Fruit fly (Drosophila melanogaster) whole organism, wandering third instar larva: ENCODE measurements around the gene CG14036.
A peak's percentile ranks its signal among the peaks of the same experiment; 100 is the strongest.

Experiments used
- CG32264 ChIP-seq: fragments of 200-800 bp; sonication (Bioruptor generic); optimal IDR thresholded peaks from 2 replicates; lab custom pipeline; 2016; ENCODE audit warnings: missing biosample characterization, missing genetic modification characterization
- CG9705 ChIP-seq: fragments of 200-800 bp; sonication (Bioruptor generic); optimal IDR thresholded peaks from 2 replicates; lab custom pipeline; 2018; ENCODE audit warnings: missing biosample characterization, mild to moderate bottlenecking, missing genetic modification characterization
- CrebA ChIP-seq: fragments of 200-800 bp; sonication (Bioruptor generic); optimal IDR thresholded peaks from 2 replicates; lab custom pipeline; 2016; ENCODE audit warnings: missing biosample characterization, mild to moderate bottlenecking, missing genetic modification characterization, borderline replicate concordance
- Dif ChIP-seq: fragments of 200-275, 200-300 bp; sonication (Bioruptor generic); optimal IDR thresholded peaks from 2 replicates; lab custom pipeline; 2018; ENCODE audit warnings: missing biosample characterization, missing genetic modification characterization; ENCODE audit not compliant: partially characterized antibody
- GATAd ChIP-seq: sonication (Bioruptor generic); optimal IDR thresholded peaks from 2 replicates; lab custom pipeline; 2016; ENCODE audit warnings: missing biosample characterization, missing genetic modification characterization
- HLH106 ChIP-seq: fragments of 200-800 bp; optimal IDR thresholded peaks from 3 replicates; lab custom pipeline; 2019; ENCODE audit warnings: missing biosample characterization, mild to moderate bottlenecking, missing genetic modification characterization, moderate library complexity
- Hnf4 ChIP-seq: fragments of 200-800 bp; sonication (Bioruptor generic); optimal IDR thresholded peaks from 2 replicates; lab custom pipeline; 2016; ENCODE audit warnings: missing biosample characterization, mild to moderate bottlenecking, missing genetic modification characterization
- Hr83 ChIP-seq: fragments of 200-300 bp; sonication (Bioruptor generic); optimal IDR thresholded peaks from 2 replicates; lab custom pipeline; 2016; ENCODE audit warnings: missing biosample characterization, mild to moderate bottlenecking, missing genetic modification characterization, moderate library complexity; ENCODE audit not compliant: poor library complexity, severe bottlenecking
- Mio ChIP-seq: sonication (Bioruptor generic); optimal IDR thresholded peaks from 2 replicates; lab custom pipeline; 2016; ENCODE audit warnings: missing biosample characterization, missing genetic modification characterization
- Myc ChIP-seq: fragments of >200 bp; optimal IDR thresholded peaks from 2 replicates; lab custom pipeline; 2017
- Rel ChIP-seq, 2 experiments: fragments of 200-800 bp; sonication (Bioruptor generic) in 1 of 2; optimal IDR thresholded peaks; 2 replicates in 1 of 2; 3 replicates in 1 of 2; lab custom pipeline; 2016 to 2019; ENCODE audit warnings: mild to moderate bottlenecking in 2 of 2, missing biosample characterization in 2 of 2, missing genetic modification characterization in 2 of 2, moderate library complexity in 1 of 2
- Sp1 ChIP-seq: fragments of 200-800 bp; sonication (Bioruptor generic); optimal IDR thresholded peaks from 3 replicates; lab custom pipeline; 2019; ENCODE audit warnings: missing biosample characterization, mild to moderate bottlenecking, missing genetic modification characterization, moderate library complexity
- Vsx2 ChIP-seq: fragments of 200-300, 225-300 bp; sonication (Bioruptor generic); optimal IDR thresholded peaks from 2 replicates; lab custom pipeline; 2018; ENCODE audit warnings: missing biosample characterization, missing genetic modification characterization; ENCODE audit not compliant: partially characterized antibody
- br ChIP-seq: fragments of 200-800 bp; sonication (Bioruptor generic); optimal IDR thresholded peaks from 2 replicates; lab custom pipeline; 2016; ENCODE audit warnings: missing biosample characterization, missing genetic modification characterization
- brk ChIP-seq: fragments of 200-800 bp; sonication (Bioruptor generic); optimal IDR thresholded peaks from 2 replicates; lab custom pipeline; 2016; ENCODE audit warnings: missing biosample characterization, mild to moderate bottlenecking, missing genetic modification characterization
- dl ChIP-seq, 2 experiments: fragments of 175-275, 200-275 bp in 1 of 2; fragments of 200-275 bp in 1 of 2; sonication (Bioruptor generic); optimal IDR thresholded peaks; lab custom pipeline; 2018; ENCODE audit warnings: mild to moderate bottlenecking in 2 of 2, missing biosample characterization in 2 of 2, missing genetic modification characterization in 2 of 2, moderate library complexity in 2 of 2; ENCODE audit not compliant: partially characterized antibody in 2 of 2, insufficient read depth in 1 of 2
- dmrt93B ChIP-seq: fragments of 200-800 bp; sonication (Bioruptor generic); optimal IDR thresholded peaks from 2 replicates; lab custom pipeline; 2018; ENCODE audit warnings: missing biosample characterization, mild to moderate bottlenecking, missing genetic modification characterization
- ey ChIP-seq: fragments of 200-800 bp; sonication (Bioruptor generic); optimal IDR thresholded peaks from 2 replicates; lab custom pipeline; 2016; ENCODE audit warnings: missing biosample characterization, missing genetic modification characterization
- foxo ChIP-seq, 2 experiments: fragments of 200-800 bp; sonication (Bioruptor generic); optimal IDR thresholded peaks; 2 replicates in 1 of 2; 3 replicates in 1 of 2; lab custom pipeline; 2016 to 2017; ENCODE audit warnings: missing biosample characterization in 2 of 2, missing genetic modification characterization in 2 of 2
- h ChIP-seq: fragments of 200-800 bp; sonication (Bioruptor generic); optimal IDR thresholded peaks from 3 replicates; lab custom pipeline; 2016; ENCODE audit warnings: missing biosample characterization, mild to moderate bottlenecking, missing genetic modification characterization
- lola ChIP-seq: fragments of >200 bp; optimal IDR thresholded peaks from 2 replicates; lab custom pipeline; 2017; ENCODE audit warnings: missing biosample characterization, missing genetic modification characterization
- rgr ChIP-seq: fragments of 200-800 bp; sonication (Bioruptor generic); optimal IDR thresholded peaks from 3 replicates; lab custom pipeline; 2016; ENCODE audit warnings: missing biosample characterization, mild to moderate bottlenecking, missing genetic modification characterization
- sage ChIP-seq: fragments of 200-800 bp; sonication (Bioruptor generic); optimal IDR thresholded peaks from 2 replicates; lab custom pipeline; 2016; ENCODE audit warnings: missing biosample characterization, mild to moderate bottlenecking, missing genetic modification characterization
- sv ChIP-seq: fragments of 200-800 bp; sonication (Bioruptor generic); optimal IDR thresholded peaks from 3 replicates; lab custom pipeline; 2016; ENCODE audit warnings: missing biosample characterization, missing genetic modification characterization
- tai ChIP-seq: sonication (Bioruptor generic); optimal IDR thresholded peaks from 2 replicates; lab custom pipeline; 2016; ENCODE audit warnings: missing biosample characterization, missing genetic modification characterization
- usp ChIP-seq: fragments of >200 bp; optimal IDR thresholded peaks from 2 replicates; lab custom pipeline; 2017; ENCODE audit warnings: missing biosample characterization, missing genetic modification characterization
- woc ChIP-seq: sonication (Bioruptor generic); optimal IDR thresholded peaks from 2 replicates; lab custom pipeline; 2016; ENCODE audit warnings: missing biosample characterization, mild to moderate bottlenecking, missing genetic modification characterization

The CG14036 gene

dm6 chr2L:5100577-5100976, 45.8 kb upstream of the CG14036 start, which contains the start of gene Msp300:
Gene Msp300 (plus strand): TSS chr2L:5100877.
- TF ChIP-seq woc (GFP tag; lab: Kevin White, UChicago) (no peak), Hnf4 (GFP tag; lab: Kevin White, UChicago) (no peak), CrebA (GFP tag; lab: Kevin White, UChicago) (no peak), tai (GFP tag; lab: Kevin White, UChicago) (no peak), usp (GFP tag; lab: Kevin White, UChicago) (no peak), Dif (GFP tag; lab: Kevin White, UChicago) (no peak), GATAd (no peak), Sp1 (GFP tag; lab: Kevin White, UChicago) (no peak), br (GFP tag; lab: Kevin White, UChicago) (no peak), Myc (lab: Kevin White, UChicago) (no peak)

- TF ChIP-seq tai (GFP tag; lab: Kevin White, UChicago) (no peak), foxo (GFP tag; optimal IDR thresholded peaks at IDR 0.05; lab: Kevin White, UChicago) (no peak), ey (GFP tag; lab: Kevin White, UChicago) (no peak), Sp1 (GFP tag; lab: Kevin White, UChicago) (no peak), sv (GFP tag; lab: Kevin White, UChicago) (no peak), br (GFP tag; lab: Kevin White, UChicago) (no peak), dmrt93B (GFP tag; lab: Kevin White, UChicago) (no peak), lola (no peak), Hr83 (no peak), h (GFP tag; lab: Kevin White, UChicago) (no peak)
- TF ChIP-seq, all 38 proteins: peak for 0
Observed at dm6 chr2L:5099790-5100360, 45.1 kb upstream of the CG14036 start, which contains the start of gene ND-13A. Gene ND-13A (minus strand): TSS chr2L:5100288.

dm6 chr2L:5096761-5097160, 41.9 kb upstream of the CG14036 start:
- TF ChIP-seq ey (GFP tag; lab: Kevin White, UChicago): no peak
- TF ChIP-seq, all 38 proteins: peak for 0

- no peak for TF ChIP-seq Mio (GFP tag; lab: Kevin White, UChicago)
- TF ChIP-seq Hr83: peak; percentile 1
- no peak for TF ChIP-seq Rel (GFP tag; optimal IDR thresholded peaks at IDR 0.05; lab: Kevin White, UChicago)
- peak; percentile 90 for TF ChIP-seq Rel (tag; optimal IDR thresholded peaks at IDR 0.05; lab: Kevin White, UChicago)
- peak; percentile 28 for TF ChIP-seq brk (GFP tag; lab: Kevin White, UChicago)
- TF ChIP-seq dl (GFP tag; optimal IDR thresholded peaks at IDR 0.05; lab: Kevin White, UChicago; ENCODE audit: insufficient read depth in 1 of 2, partially characterized antibody in 2 of 2): no peak
- no peak for TF ChIP-seq woc (GFP tag; lab: Kevin White, UChicago)
- TF ChIP-seq rgr (GFP tag; lab: Kevin White, UChicago): peak; percentile 9
- TF ChIP-seq Dif (GFP tag; lab: Kevin White, UChicago): no peak
- TF ChIP-seq, all 38 proteins: peak for 4
Observed at dm6 chr2L:5096222-5096621, 41.4 kb upstream of the CG14036 start, which contains the start of gene CG4230. Gene CG4230 (plus strand): TSS chr2L:5096227.

dm6 chr2L:5095350-5095962, 40.6 kb upstream of the CG14036 start:
- peak; percentile 45 for TF ChIP-seq h (GFP tag; lab: Kevin White, UChicago)
- no peak for TF ChIP-seq Rel (GFP tag; optimal IDR thresholded peaks at IDR 0.05; lab: Kevin White, UChicago)
- peak; percentile 53 for TF ChIP-seq Rel (tag; optimal IDR thresholded peaks at IDR 0.05; lab: Kevin White, UChicago)
- TF ChIP-seq CG32264 (GFP tag; lab: Kevin White, UChicago): no peak
- TF ChIP-seq dl (GFP tag; optimal IDR thresholded peaks at IDR 0.05; lab: Kevin White, UChicago; ENCODE audit: insufficient read depth in 1 of 2, partially characterized antibody in 2 of 2): no peak
- TF ChIP-seq CG9705 (GFP tag; lab: Kevin White, UChicago): no peak
- TF ChIP-seq tai (GFP tag; lab: Kevin White, UChicago): no peak
- peak; percentile 40 for TF ChIP-seq Sp1 (GFP tag; lab: Kevin White, UChicago)
- TF ChIP-seq sage (GFP tag; lab: Kevin White, UChicago): peak; percentile 56
- no peak for TF ChIP-seq usp (GFP tag; lab: Kevin White, UChicago)
- TF ChIP-seq rgr (GFP tag; lab: Kevin White, UChicago): peak; percentile 21
- no peak for TF ChIP-seq Vsx2 (GFP tag; lab: Kevin White, UChicago)
- TF ChIP-seq HLH106 (tag; lab: Kevin White, UChicago): no peak
- TF ChIP-seq brk (GFP tag; lab: Kevin White, UChicago): peak; percentile 63
